Worm (Caenorhabditis elegans) whole organism, L1 larva: ENCODE measurements around the gene algn-13.

Experiments
- C34B4.2 ChIP-seq: sonication (generic microtip); optimal IDR thresholded peaks from 2 replicates; lab custom pipeline; 2017; ENCODE audit warnings: mild to moderate bottlenecking, missing genetic modification characterization, missing compliant biosample characterization
- aha-1 ChIP-seq: fragments of 150-350 bp; optimal IDR thresholded peaks from 2 replicates; lab custom pipeline; 2014; ENCODE audit warnings: missing biosample characterization, missing genetic modification characterization
- aly-2 ChIP-seq: fragments of 150-350 bp; optimal IDR thresholded peaks from 2 replicates; lab custom pipeline; 2014; ENCODE audit warnings: missing biosample characterization, missing genetic modification characterization
- blmp-1 ChIP-seq: fragments of 150-350 bp; optimal IDR thresholded peaks from 2 replicates; lab custom pipeline; 2014; ENCODE audit warnings: missing biosample characterization, missing genetic modification characterization
- ceh-63 ChIP-seq: fragments of 200-800 bp; sonication (Bioruptor generic); optimal IDR thresholded peaks from 2 replicates; lab custom pipeline; 2018; ENCODE audit warnings: mild to moderate bottlenecking, missing genetic modification characterization, missing compliant biosample characterization
- ceh-8 ChIP-seq: fragments of 200-800 bp; sonication (Bioruptor generic); optimal IDR thresholded peaks from 2 replicates; lab custom pipeline; 2018; ENCODE audit warnings: mild to moderate bottlenecking, missing genetic modification characterization, moderate library complexity, missing compliant biosample characterization
- ceh-82 ChIP-seq, 3 experiments: fragments of 150-350 bp in 1 of 3; sonication (generic microtip) in 2 of 3; optimal IDR thresholded peaks; 2 replicates each; lab custom pipeline; 2014 to 2017; ENCODE audit warnings: missing biosample characterization in 3 of 3, missing genetic modification characterization in 3 of 3
- ceh-88 ChIP-seq: fragments of 200-800 bp; sonication (Bioruptor generic); IDR thresholded peaks from 2 replicates; pipeline ENCODE4 v1.3.6; 2022; ENCODE audit warnings: missing genetic modification characterization, missing compliant biosample characterization
- ces-1 ChIP-seq: fragments of 150-350 bp; optimal IDR thresholded peaks from 2 replicates; lab custom pipeline; 2014; ENCODE audit warnings: missing biosample characterization, missing genetic modification reagents, missing genetic modification characterization
- dsc-1 ChIP-seq: sonication (generic microtip); optimal IDR thresholded peaks from 2 replicates; lab custom pipeline; 2016; ENCODE audit warnings: mild to moderate bottlenecking, missing genetic modification characterization, missing compliant biosample characterization
- efl-3 ChIP-seq: fragments of 200-800 bp; sonication (Bioruptor generic); optimal IDR thresholded peaks from 2 replicates; lab custom pipeline; 2018; ENCODE audit warnings: mild to moderate bottlenecking, missing genetic modification characterization, missing compliant biosample characterization
- egl-27 ChIP-seq, 2 experiments: fragments of 150-350 bp in 1 of 2; sonication (generic microtip); optimal IDR thresholded peaks; 3 replicates each; lab custom pipeline; 2017 to 2018; ENCODE audit warnings: missing biosample characterization in 2 of 2, missing genetic modification characterization in 2 of 2, missing genetic modification reagents in 2 of 2
- elt-3 ChIP-seq, 6 experiments: fragments of 150-350 bp in 1 of 6; sonication (generic microtip); optimal IDR thresholded peaks; 2 replicates each; lab custom pipeline; 2017 to 2018; ENCODE audit warnings: missing biosample characterization in 6 of 6, missing genetic modification characterization in 6 of 6, inconsistent platforms in 1 of 6
- fkh-10 ChIP-seq: sonication (generic microtip); optimal IDR thresholded peaks from 2 replicates; lab custom pipeline; 2017; ENCODE audit warnings: missing biosample characterization, missing genetic modification reagents, missing genetic modification characterization
- fkh-4 ChIP-seq: sonication (generic microtip); optimal IDR thresholded peaks from 2 replicates; lab custom pipeline; 2016; ENCODE audit warnings: missing compliant biosample characterization, missing genetic modification characterization, borderline replicate concordance
- fkh-8 ChIP-seq: sonication (generic microtip); optimal IDR thresholded peaks from 2 replicates; lab custom pipeline; 2016; ENCODE audit warnings: mild to moderate bottlenecking, missing genetic modification characterization, missing compliant biosample characterization
- hlh-17 ChIP-seq: fragments of 200-800 bp; sonication (Bioruptor generic); optimal IDR thresholded peaks from 2 replicates; lab custom pipeline; 2018; ENCODE audit warnings: missing genetic modification characterization, mild to moderate bottlenecking, missing compliant biosample characterization, moderate library complexity, borderline replicate concordance
- hlh-4 ChIP-seq: sonication (generic microtip); optimal IDR thresholded peaks from 2 replicates; lab custom pipeline; 2016; ENCODE audit warnings: mild to moderate bottlenecking, missing genetic modification characterization, missing compliant biosample characterization
- hpl-2 ChIP-seq: fragments of 150-350 bp; optimal IDR thresholded peaks from 2 replicates; lab custom pipeline; 2014; ENCODE audit warnings: missing biosample characterization, missing genetic modification reagents, missing genetic modification characterization
- isw-1 ChIP-seq: fragments of 200-800 bp; sonication (Bioruptor generic); IDR thresholded peaks from 2 replicates; pipeline ENCODE4 v1.3.6; 2022; ENCODE audit warnings: missing genetic modification characterization, missing compliant biosample characterization
- jun-1 ChIP-seq: fragments of 150-350 bp; optimal IDR thresholded peaks from 2 replicates; lab custom pipeline; 2014; ENCODE audit warnings: missing biosample characterization, missing genetic modification reagents, missing genetic modification characterization
- lin-39 ChIP-seq: fragments of 150-350 bp; optimal IDR thresholded peaks from 2 replicates; lab custom pipeline; 2014; ENCODE audit warnings: missing biosample characterization, missing genetic modification reagents, missing genetic modification characterization
- lsy-2 ChIP-seq, 2 experiments: fragments of 150-350 bp; optimal IDR thresholded peaks; 2 replicates each; lab custom pipeline; 2014; ENCODE audit warnings: missing biosample characterization in 2 of 2, missing genetic modification characterization in 2 of 2
- mdl-1 ChIP-seq, 2 experiments: fragments of 150-350 bp; optimal IDR thresholded peaks; 2 replicates each; lab custom pipeline; 2014 to 2017; ENCODE audit warnings: missing biosample characterization in 2 of 2, missing genetic modification characterization in 2 of 2, inconsistent platforms in 1 of 2
- mep-1 ChIP-seq: fragments of 150-350 bp; optimal IDR thresholded peaks from 2 replicates; lab custom pipeline; 2014; ENCODE audit warnings: missing biosample characterization, missing genetic modification characterization
- nhr-19 ChIP-seq: fragments of 200-800 bp; sonication (Bioruptor generic); conservative IDR thresholded peaks from 2 replicates; pipeline ENCODE4 v1.3.6; 2022; ENCODE audit warnings: missing genetic modification characterization, missing compliant biosample characterization
- nhr-20 ChIP-seq: sonication (generic microtip); optimal IDR thresholded peaks from 2 replicates; lab custom pipeline; 2016; ENCODE audit warnings: mild to moderate bottlenecking, missing genetic modification characterization, missing compliant biosample characterization
- nhr-28 ChIP-seq: fragments of 150-350 bp; optimal IDR thresholded peaks from 2 replicates; lab custom pipeline; 2014; ENCODE audit warnings: missing biosample characterization, missing genetic modification characterization
- nhr-47 ChIP-seq: sonication (generic microtip); optimal IDR thresholded peaks from 2 replicates; lab custom pipeline; 2016; ENCODE audit warnings: mild to moderate bottlenecking, missing genetic modification characterization, moderate library complexity, missing compliant biosample characterization
- nhr-76 ChIP-seq: sonication (generic microtip); optimal IDR thresholded peaks from 2 replicates; lab custom pipeline; 2017; ENCODE audit warnings: missing biosample characterization, missing genetic modification characterization
- nhr-77 ChIP-seq: fragments of 150-350 bp; optimal IDR thresholded peaks from 2 replicates; lab custom pipeline; 2014; ENCODE audit warnings: missing biosample characterization, missing genetic modification characterization
- nhr-84 ChIP-seq: sonication (generic microtip); optimal IDR thresholded peaks from 2 replicates; lab custom pipeline; 2017; ENCODE audit warnings: missing biosample characterization, missing genetic modification characterization
- rnt-1 ChIP-seq: sonication (generic microtip); optimal IDR thresholded peaks from 2 replicates; lab custom pipeline; 2016; ENCODE audit warnings: mild to moderate bottlenecking, missing genetic modification characterization, moderate library complexity, missing compliant biosample characterization
- skn-1 ChIP-seq: fragments of 150-350 bp; optimal IDR thresholded peaks from 2 replicates; lab custom pipeline; 2014; ENCODE audit warnings: missing biosample characterization, missing genetic modification characterization
- snpc-4 ChIP-seq: fragments of 150-350 bp; optimal IDR thresholded peaks from 2 replicates; lab custom pipeline; 2014; ENCODE audit warnings: missing biosample characterization, missing genetic modification characterization
- snu-23 ChIP-seq: sonication (generic microtip); optimal IDR thresholded peaks from 2 replicates; lab custom pipeline; 2016; ENCODE audit warnings: missing genetic modification characterization, missing compliant biosample characterization
- unc-130 ChIP-seq: fragments of 150-350 bp; optimal IDR thresholded peaks from 2 replicates; lab custom pipeline; 2017; ENCODE audit warnings: missing biosample characterization, missing genetic modification characterization, inconsistent platforms
- unc-62 ChIP-seq: fragments of 150-350 bp; optimal IDR thresholded peaks from 2 replicates; lab custom pipeline; 2014; ENCODE audit warnings: missing biosample characterization, missing genetic modification reagents, missing genetic modification characterization
- unc-86 ChIP-seq: sonication (generic microtip); optimal IDR thresholded peaks from 2 replicates; lab custom pipeline; 2016; ENCODE audit warnings: missing genetic modification characterization, missing compliant biosample characterization
- unc-98 ChIP-seq: fragments of 200-800 bp; sonication (Bioruptor generic); IDR thresholded peaks from 2 replicates; pipeline ENCODE4 v1.3.6; 2022; ENCODE audit warnings: missing genetic modification characterization, missing compliant biosample characterization
- xbp-1 ChIP-seq: sonication (generic microtip); optimal IDR thresholded peaks from 2 replicates; lab custom pipeline; 2016; ENCODE audit warnings: missing genetic modification characterization, missing compliant biosample characterization
- zip-4 ChIP-seq: fragments of 200-800 bp; sonication (Bioruptor generic); optimal IDR thresholded peaks from 2 replicates; lab custom pipeline; 2018; ENCODE audit warnings: mild to moderate bottlenecking, missing genetic modification characterization, moderate library complexity, missing compliant biosample characterization
- ztf-11 ChIP-seq, 2 experiments: sonication (generic microtip); optimal IDR thresholded peaks; 2 replicates each; lab custom pipeline; 2016 to 2017; ENCODE audit warnings: missing genetic modification characterization in 2 of 2, missing biosample characterization in 1 of 2, missing compliant biosample characterization in 1 of 2
- ztf-4 ChIP-seq: fragments of 150-350 bp; optimal IDR thresholded peaks from 2 replicates; lab custom pipeline; 2014; ENCODE audit warnings: missing biosample characterization, missing genetic modification characterization

Gene algn-13

ce11 chrV:13923851-13924250 lies 37.9 kb downstream of the algn-13 start, which contains the start of gene srxa-11:
Gene srxa-11, plus strand, starts transcription at chrV:13924151.
- no peak for TF ChIP-seq mdl-1 (tag; optimal IDR thresholded peaks at IDR 0.05; lab: Kevin White, UChicago)
- TF ChIP-seq ceh-88 = no peak
- TF ChIP-seq ceh-82 (tag; optimal IDR thresholded peaks at IDR 0.05; lab: Kevin White, UChicago) = no peak
- no peak for TF ChIP-seq unc-130 (tag; lab: Kevin White, UChicago)
- TF ChIP-seq aly-2 (tag; lab: Kevin White, UChicago) = no peak
- no peak for TF ChIP-seq hlh-17 (GFP tag; lab: Kevin White, UChicago)
- TF ChIP-seq jun-1 (tag; lab: Kevin White, UChicago) = no peak

- TF ChIP-seq nhr-84 (tag; lab: Kevin White, UChicago) = no peak
Observed at ce11 chrV:13920730-13921129, 41.0 kb downstream of the algn-13 start, which contains the start of gene srx-42. Gene srx-42, plus strand, starts transcription at chrV:13921030.

ce11 chrV:13918341-13918740 lies 43.4 kb downstream of the algn-13 start, which contains the start of gene str-250:
Gene str-250, plus strand, starts transcription at chrV:13918641.
- no peak for TF ChIP-seq hlh-17 (GFP tag; lab: Kevin White, UChicago)
- TF ChIP-seq jun-1 (tag; lab: Kevin White, UChicago) = no peak
- no peak for TF ChIP-seq fkh-10 (GFP tag; lab: Kevin White, UChicago)
- no peak for TF ChIP-seq nhr-20
- TF ChIP-seq mep-1 (tag; lab: Kevin White, UChicago) = no peak
- no peak for TF ChIP-seq skn-1 (tag; lab: Kevin White, UChicago)
- TF ChIP-seq rnt-1 = no peak
- TF ChIP-seq hpl-2 (GFP tag; lab: Kevin White, UChicago) = no peak
- no peak for TF ChIP-seq lin-39 (tag; lab: Kevin White, UChicago)
- TF ChIP-seq nhr-47 (tag; lab: Kevin White, UChicago) = no peak
- no peak for TF ChIP-seq efl-3 (GFP tag; lab: Kevin White, UChicago)
- TF ChIP-seq isw-1 (GFP tag; lab: Robert Waterston, UW) = no peak
- no peak for TF ChIP-seq C34B4.2 (tag; lab: Kevin White, UChicago)
- no peak for TF ChIP-seq ztf-4 (tag; lab: Kevin White, UChicago)
- no peak for TF ChIP-seq hlh-4 (tag; lab: Kevin White, UChicago)
- no peak for TF ChIP-seq lsy-2 (tag; optimal IDR thresholded peaks at IDR 0.05; lab: Kevin White, UChicago)
- no peak for TF ChIP-seq xbp-1
- TF ChIP-seq aha-1 (tag; lab: Kevin White, UChicago) = no peak

- TF ChIP-seq nhr-76 (tag; lab: Kevin White, UChicago) (no peak), unc-86 (tag; lab: Kevin White, UChicago) (no peak), ces-1 (no peak), ztf-11 (tag; optimal IDR thresholded peaks at IDR 0.05; lab: Kevin White, UChicago) (no peak), jun-1 (tag; lab: Kevin White, UChicago) (no peak), ceh-8 (GFP tag; lab: Kevin White, UChicago) (no peak), dsc-1 (no peak), fkh-4 (no peak)
- TF ChIP-seq, all 84 proteins: peak for 0
Observed at ce11 chrV:13916196-13916595, 45.6 kb downstream of the algn-13 start, which contains the start of gene str-252. Gene str-252, plus strand, starts transcription at chrV:13916496.

ce11 chrV:13915390-13915789 lies 46.4 kb downstream of the algn-13 start, which contains the start of gene gcy-32:
Gene gcy-32, minus strand, starts transcription at chrV:13915490.
- TF ChIP-seq snpc-4 (no peak), unc-98 (GFP tag; lab: Robert Waterston, UW) (no peak), ceh-63 (GFP tag; lab: Kevin White, UChicago) (no peak), egl-27 (tag; optimal IDR thresholded peaks at IDR 0.05; lab: Kevin White, UChicago) (no peak), nhr-84 (tag; lab: Kevin White, UChicago) (no peak), nhr-19 (GFP tag; lab: Robert Waterston, UW) (no peak), snu-23 (GFP tag; lab: Kevin White, UChicago) (no peak), zip-4 (GFP tag; lab: Kevin White, UChicago) (no peak), jun-1 (tag; lab: Kevin White, UChicago) (no peak), fkh-8 (tag; lab: Kevin White, UChicago) (no peak), efl-3 (GFP tag; lab: Kevin White, UChicago) (no peak), unc-62 (GFP tag; lab: Kevin White, UChicago) (no peak), ceh-82 (tag; optimal IDR thresholded peaks at IDR 0.05; lab: Kevin White, UChicago) (no peak), aly-2 (tag; lab: Kevin White, UChicago) (no peak), elt-3 (tag; optimal IDR thresholded peaks at IDR 0.05; lab: Kevin White, UChicago) (no peak), dsc-1 (no peak), nhr-28 (tag; lab: Kevin White, UChicago) (no peak), nhr-77 (tag; lab: Kevin White, UChicago) (no peak), blmp-1 (tag; lab: Kevin White, UChicago) (no peak)
- TF ChIP-seq, all 84 proteins: peak for 0
